Fruit fly (Drosophila melanogaster): ENCODE data around the gene CG34150.

The CG34150 gene

DNA sequence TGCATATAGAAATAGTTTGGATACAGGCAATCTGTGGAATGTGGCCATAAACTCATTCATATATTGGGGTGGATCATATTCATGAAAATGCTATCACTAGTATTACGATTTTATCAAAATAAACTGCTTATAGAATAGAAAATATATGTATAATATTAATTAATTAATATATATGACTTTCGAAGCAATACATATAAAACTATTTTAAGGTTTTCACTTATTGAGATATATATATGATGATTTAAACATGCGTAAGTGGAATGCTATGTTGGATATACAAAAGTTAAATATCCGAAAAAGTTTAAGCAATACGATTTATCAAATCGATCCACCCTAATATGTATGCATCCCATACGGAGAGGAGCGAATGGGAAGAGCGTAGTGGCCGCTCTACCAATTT is 15.5 kb upstream of the CG34150 start:
- no peak for TF ChIP-seq CTCF (optimal IDR thresholded peaks at IDR 0.05)
- TF ChIP-seq CG8478 (optimal IDR thresholded peaks at IDR 0.05): no peak

DNA sequence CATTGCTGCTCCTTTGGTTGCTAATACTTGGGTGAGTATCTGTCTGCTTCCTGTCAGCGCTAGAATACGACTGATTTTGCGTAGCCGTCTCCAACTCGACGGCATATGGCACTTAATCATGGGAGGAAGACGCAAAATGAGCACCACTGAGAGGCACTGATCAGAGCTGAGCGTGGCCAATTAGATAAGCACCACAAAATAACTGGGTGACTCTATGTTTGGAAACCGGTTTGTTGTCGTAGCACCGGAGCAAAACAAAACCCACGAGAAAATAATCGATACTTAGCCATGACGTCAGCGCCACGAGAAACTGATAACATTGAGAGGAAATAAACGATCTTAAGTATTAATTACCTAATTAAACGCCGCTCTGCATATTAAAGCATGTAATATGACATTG is 14.6 kb upstream of the CG34150 start, which contains the start of gene Ude:
Ude (minus strand) TSS at position 166 of the 400 bp plus-strand sequence.
- no peak for TF ChIP-seq CTCF (optimal IDR thresholded peaks at IDR 0.05)

DNA sequence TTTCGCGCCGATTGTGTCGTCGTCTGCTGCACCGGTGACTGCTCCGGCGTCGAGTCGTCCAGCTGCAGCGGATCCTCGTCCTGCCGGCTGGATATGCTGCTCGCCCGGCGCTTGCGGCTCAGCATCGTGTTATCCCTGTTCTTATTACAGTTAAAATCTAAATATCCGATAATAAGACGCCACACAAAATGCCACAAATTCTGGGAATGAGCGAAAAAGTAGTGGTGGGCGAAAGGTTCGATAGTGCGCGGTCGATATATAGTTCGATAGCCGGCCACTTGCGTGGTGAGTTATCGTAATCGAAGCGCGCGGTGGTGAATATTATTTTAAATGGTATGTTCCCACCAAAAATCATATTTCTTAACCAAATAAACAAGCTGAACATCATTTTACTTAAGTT is 9.0 kb upstream of the CG34150 start, which contains the start of gene polybromo:
polybromo (minus strand) TSS at position 212 of the 400 bp plus-strand sequence.
- TF ChIP-seq CG8478 (optimal IDR thresholded peaks at IDR 0.05) (no peak), CTCF (optimal IDR thresholded peaks at IDR 0.05) (no peak)

DNA sequence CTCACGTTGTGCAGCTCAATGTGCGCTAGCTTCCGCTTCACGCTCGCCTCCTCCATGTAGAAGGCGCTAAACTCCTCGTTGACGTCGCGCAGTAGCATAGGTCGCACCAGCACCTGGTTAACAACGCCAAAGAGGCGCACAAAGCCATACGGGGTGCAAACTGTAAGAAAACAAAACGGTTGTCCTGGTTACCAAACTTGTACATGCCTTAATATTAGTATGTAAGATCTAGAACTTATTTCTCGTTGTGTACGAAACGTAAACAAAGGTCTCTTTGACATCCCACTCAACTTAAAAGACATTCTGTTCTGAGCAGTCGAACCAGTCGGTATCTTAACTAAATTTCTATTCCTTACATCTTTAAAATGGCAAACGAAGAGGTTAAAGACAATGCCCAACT is 6.7 kb upstream of the CG34150 start, which contains the start of gene CG6980:
CG6980 (plus strand) TSS at position 301 of the 400 bp plus-strand sequence.
- TF ChIP-seq CTCF (optimal IDR thresholded peaks at IDR 0.05) (no peak), CG8478 (optimal IDR thresholded peaks at IDR 0.05) (no peak)

dm6 chr3R:24809576-24810279 is 4.3 kb upstream of the CG34150 start:
- TF ChIP-seq CG8478 (optimal IDR thresholded peaks at IDR 0.05) (no peak), CTCF (optimal IDR thresholded peaks at IDR 0.05) (no peak)

DNA sequence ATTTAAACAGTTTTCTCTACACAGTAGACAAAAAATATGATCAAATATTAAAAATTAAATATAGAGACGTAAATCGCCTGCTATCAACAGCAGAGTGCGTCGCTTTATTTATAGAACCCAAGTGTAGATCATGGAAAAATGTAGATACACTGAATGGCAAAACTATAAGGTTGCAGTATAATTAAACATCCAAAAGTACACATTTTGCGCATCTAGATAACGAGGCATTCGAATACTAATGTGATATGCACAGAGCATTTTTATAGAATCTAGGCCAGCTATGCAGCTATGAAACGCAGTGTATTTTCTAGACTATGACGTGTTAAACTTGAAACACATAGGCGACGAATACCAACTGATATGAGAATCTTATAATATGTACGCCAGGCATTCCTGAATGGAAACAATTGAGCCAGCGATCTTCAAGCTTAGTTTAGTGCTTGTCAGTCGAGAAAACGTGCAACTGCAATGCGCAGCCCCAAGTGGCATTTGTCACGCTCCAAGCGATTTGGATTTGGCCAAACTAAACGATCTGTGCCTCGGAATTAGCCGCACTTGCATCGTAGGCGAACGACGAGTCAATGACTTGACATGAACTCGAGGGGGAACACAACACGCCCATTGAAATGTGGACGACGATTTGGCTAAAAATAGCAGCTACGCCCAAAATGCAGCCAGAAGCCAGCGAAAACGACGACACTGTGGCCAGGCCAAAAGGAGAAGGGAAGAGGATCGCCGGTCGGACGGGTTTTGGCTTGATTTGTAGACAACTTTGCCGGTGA is 3.0 kb upstream of the CG34150 start:
- TF ChIP-seq CTCF (optimal IDR thresholded peaks at IDR 0.05) (no peak), CG8478 (optimal IDR thresholded peaks at IDR 0.05) (no peak)

- TF ChIP-seq CTCF (optimal IDR thresholded peaks at IDR 0.05) (no peak), CG8478 (optimal IDR thresholded peaks at IDR 0.05) (no peak)
Measured at dm6 chr3R:24812394-24812793, 1.7 kb upstream of the CG34150 start.

DNA sequence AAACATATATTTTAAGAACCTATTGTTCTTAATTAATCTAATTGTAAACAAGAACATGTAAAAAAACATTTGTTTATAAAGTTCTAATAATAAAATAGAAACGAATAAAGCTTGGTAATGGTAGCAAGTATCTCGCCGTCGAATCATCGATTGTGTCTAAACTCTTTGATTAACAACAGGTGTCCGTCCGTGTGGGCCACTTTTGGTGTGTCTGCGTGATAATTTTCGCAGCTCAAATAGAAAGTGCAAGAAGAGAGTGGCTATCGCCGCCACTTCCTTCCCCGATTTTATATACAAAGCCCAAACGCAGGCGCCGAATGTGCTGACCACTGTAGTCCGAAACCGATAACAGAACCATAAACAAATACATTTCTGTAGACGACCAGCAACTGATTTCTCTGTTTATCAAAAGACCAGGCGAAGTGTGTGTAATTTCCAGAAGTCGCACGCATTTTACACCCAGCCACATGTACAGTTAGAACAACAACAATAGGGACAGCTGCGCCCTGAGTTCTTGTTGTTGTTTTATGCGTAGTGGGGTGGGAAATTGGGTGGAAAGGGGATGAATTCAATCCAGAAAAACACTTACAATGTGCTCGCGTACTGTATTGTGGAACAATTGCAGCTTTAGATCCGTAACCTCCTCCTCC is 950 bp upstream of the CG34150 start:
- TF ChIP-seq CG8478 (optimal IDR thresholded peaks at IDR 0.05) (no peak), CTCF (optimal IDR thresholded peaks at IDR 0.05) (no peak)

DNA sequence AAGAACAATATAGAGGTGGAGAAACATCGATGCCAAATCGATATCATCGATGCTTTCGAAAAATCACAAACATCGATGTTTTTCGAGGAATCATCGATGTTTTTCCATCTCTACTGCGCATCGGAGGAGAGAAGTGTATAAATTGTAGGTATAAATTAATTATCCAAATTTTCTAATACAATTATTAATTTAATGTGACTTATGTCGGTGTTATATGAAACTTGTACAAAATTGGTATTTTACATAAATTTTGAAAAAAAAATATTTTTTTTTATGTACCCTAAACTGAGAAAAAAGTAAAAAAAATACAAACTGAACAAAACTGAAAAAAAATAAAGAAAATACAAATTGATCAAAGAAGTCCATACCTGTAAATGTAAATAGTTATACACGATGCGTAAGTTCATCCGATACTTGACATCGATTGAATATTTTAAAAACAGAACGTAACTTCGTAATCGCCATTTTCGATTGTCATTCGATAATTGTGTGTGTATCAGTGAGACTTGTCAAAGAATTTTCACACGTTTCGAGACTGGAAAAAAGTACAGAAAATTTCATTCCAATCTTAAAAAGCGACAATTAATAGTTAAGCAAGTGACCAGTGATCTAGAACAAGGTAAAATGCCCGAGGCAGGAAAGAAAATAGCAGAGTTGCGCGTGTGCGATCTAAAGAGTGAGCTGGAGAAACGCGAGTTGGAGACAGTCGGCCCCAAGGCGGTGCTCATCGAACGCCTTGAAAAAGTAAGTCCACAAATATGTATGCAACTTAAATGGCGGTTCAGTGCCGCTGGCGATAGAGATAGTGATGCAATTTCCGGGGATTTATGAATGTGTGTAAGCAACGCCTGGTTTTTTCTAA is 3.2 kb downstream of the CG34150 start, which contains the start of the genes CG5808 and Saf-B:
CG5808 (minus strand) TSS at position 15 of the 862 bp plus-strand sequence.
Saf-B (plus strand) TSS at position 472 of the 862 bp plus-strand sequence.
- TF ChIP-seq CG8478 (optimal IDR thresholded peaks at IDR 0.05): no peak
- no peak for TF ChIP-seq CTCF (optimal IDR thresholded peaks at IDR 0.05)

- TF ChIP-seq CTCF (optimal IDR thresholded peaks at IDR 0.05) (no peak), CG8478 (optimal IDR thresholded peaks at IDR 0.05) (no peak)
Measured at dm6 chr3R:24823061-24823460, 9.0 kb downstream of the CG34150 start.

DNA sequence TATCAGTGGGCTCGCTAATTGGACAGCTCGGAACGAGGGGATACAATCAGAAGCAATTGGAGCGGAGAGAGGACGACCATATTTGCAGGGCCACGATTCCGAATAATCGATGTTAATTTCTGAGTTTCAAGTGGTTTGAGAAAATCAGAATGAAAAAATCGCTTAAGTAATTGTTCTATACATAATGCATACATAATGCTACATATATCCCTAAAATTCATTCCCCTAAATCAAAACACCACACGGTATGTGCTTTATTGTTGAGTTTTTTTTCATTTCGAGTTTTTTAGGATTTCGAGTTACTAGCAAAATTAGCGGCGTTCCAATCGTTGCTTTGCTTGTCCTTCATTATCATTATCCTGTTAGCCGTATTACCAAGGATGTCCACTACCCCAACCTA is 11.5 kb downstream of the CG34150 start, which contains the start of gene niki:
niki (minus strand) TSS at position 101 of the 400 bp plus-strand sequence.
- no peak for TF ChIP-seq CTCF (optimal IDR thresholded peaks at IDR 0.05)
- TF ChIP-seq CG8478 (optimal IDR thresholded peaks at IDR 0.05): no peak

- TF ChIP-seq CTCF (optimal IDR thresholded peaks at IDR 0.05): no peak
- TF ChIP-seq CG8478 (optimal IDR thresholded peaks at IDR 0.05): no peak
Measured at dm6 chr3R:24828234-24828633, 14.2 kb downstream of the CG34150 start, which contains the start of gene RabX4. Gene RabX4 (minus strand): TSS chr3R:24828409.

DNA sequence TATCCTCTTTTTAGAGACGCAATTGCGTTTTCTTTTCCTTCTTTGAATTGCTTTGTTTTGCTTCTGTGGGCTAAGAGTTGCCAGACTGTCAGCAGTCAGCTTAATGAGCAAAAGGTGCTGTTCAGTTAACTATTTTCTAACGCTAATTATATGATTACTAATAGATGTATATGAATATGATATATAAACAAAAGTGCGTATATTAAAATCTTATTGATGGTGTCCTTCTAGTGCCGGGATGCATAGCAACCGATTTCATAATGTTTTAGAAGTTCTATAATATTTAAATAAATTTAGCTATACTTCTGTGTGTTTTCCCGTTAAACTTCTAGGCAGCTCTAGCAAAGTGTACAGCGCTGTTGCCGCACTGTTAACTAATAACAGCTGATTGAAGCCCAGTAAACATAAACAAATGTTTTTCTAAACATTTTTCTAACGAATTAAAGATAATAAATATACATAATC is 15.9 kb downstream of the CG34150 start, which contains the start of the genes Kaz and CG43273:
Kaz (minus strand) TSS at position 73 of the 465 bp plus-strand sequence.
CG43273 (plus strand) TSS at position 415 of the 465 bp plus-strand sequence.
- TF ChIP-seq CTCF (optimal IDR thresholded peaks at IDR 0.05): peak in 1 of 2 experiments; percentile 10
- no peak for TF ChIP-seq CG8478 (optimal IDR thresholded peaks at IDR 0.05)

dm6 chr3R:24833652-24834051 is 19.6 kb downstream of the CG34150 start, which contains the start of gene sosie:
Gene sosie (plus strand): TSS chr3R:24833952.
- TF ChIP-seq CTCF (optimal IDR thresholded peaks at IDR 0.05) (no peak), CG8478 (optimal IDR thresholded peaks at IDR 0.05) (no peak)
